Worm (Caenorhabditis elegans): ENCODE measurements around the gene lron-12.

DNA sequence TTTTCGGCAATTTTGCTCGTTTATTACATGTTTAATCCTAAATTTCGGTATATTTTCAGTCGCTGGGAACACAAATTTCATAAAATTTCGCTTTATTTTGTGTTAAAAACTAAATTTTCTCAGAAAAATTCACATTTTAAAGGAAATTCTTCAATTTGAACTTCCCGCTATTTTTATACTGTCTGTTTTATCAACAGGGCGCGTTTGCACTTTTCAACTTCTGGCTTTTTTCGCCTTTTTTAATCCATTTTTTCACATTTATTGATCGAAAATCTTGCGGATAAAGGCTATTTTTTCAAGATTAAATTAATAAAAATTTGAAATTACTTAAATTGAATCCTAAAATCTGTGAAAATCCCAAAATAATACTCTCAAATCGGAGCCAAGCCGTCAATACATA is 33.9 kb upstream of the lron-12 start:
- no peak for TF ChIP-seq nfya-1 (tag; optimal IDR thresholded peaks at IDR 0.05; ENCODE audit: borderline replicate concordance, insufficient read depth)
- no peak for TF ChIP-seq atf-7 (tag; optimal IDR thresholded peaks at IDR 0.05)
- TF ChIP-seq pha-4 (tag; optimal IDR thresholded peaks at IDR 0.05), result no peak
- TF ChIP-seq unc-62 (GFP tag; optimal IDR thresholded peaks at IDR 0.05), result no peak
- no peak for TF ChIP-seq dox-1 (GFP tag; IDR thresholded peaks at IDR 0.05)
- no peak for TF ChIP-seq ztf-3 (GFP tag; optimal IDR thresholded peaks at IDR 0.05)
- no peak for TF ChIP-seq T26A5.8 (tag; optimal IDR thresholded peaks at IDR 0.05)
- TF ChIP-seq ets-4 (GFP tag; optimal IDR thresholded peaks at IDR 0.05), result no peak
- no peak for TF ChIP-seq snpc-4 (GFP tag; optimal IDR thresholded peaks at IDR 0.05)
- no peak for TF ChIP-seq snpc-4 (tag; optimal IDR thresholded peaks at IDR 0.05)
- no peak for TF ChIP-seq ceh-79 (tag; optimal IDR thresholded peaks at IDR 0.05)

Data from whole organism, young adult.